Worm (Caenorhabditis elegans) whole organism, young adult: Measurements from ENCODE around the gene ifta-2.

Experiments
- B0019.2 ChIP-seq: fragments of 200-800 bp; sonication (Bioruptor generic); conservative IDR thresholded peaks from 2 replicates; pipeline ENCODE4 v1.3.6; 2022; ENCODE audit warnings: missing genetic modification reagents, missing genetic modification characterization, missing compliant biosample characterization
- B0035.1 ChIP-seq: sonication (generic microtip); optimal IDR thresholded peaks from 2 replicates; lab custom pipeline; 2016; ENCODE audit warnings: missing genetic modification characterization, mild to moderate bottlenecking, missing compliant biosample characterization, missing genotype, missing genetic modification reagents
- B0261.1 ChIP-seq: sonication (generic microtip); optimal IDR thresholded peaks from 2 replicates; lab custom pipeline; 2016; ENCODE audit warnings: mild to moderate bottlenecking, missing genetic modification characterization, moderate library complexity, missing compliant biosample characterization
- B0336.3 ChIP-seq: fragments of 200-800 bp; sonication (Bioruptor generic); IDR thresholded peaks from 2 replicates; pipeline ENCODE4 v1.3.6; 2022; ENCODE audit warnings: missing genetic modification characterization, missing compliant biosample characterization
- C17E4.6 ChIP-seq: fragments of 200-800 bp; sonication (Bioruptor generic); IDR thresholded peaks from 2 replicates; pipeline ENCODE4 v1.3.6; 2022; ENCODE audit warnings: missing genetic modification reagents, missing genetic modification characterization, missing compliant biosample characterization
- F10E7.11 ChIP-seq: sonication (generic microtip); optimal IDR thresholded peaks from 2 replicates; lab custom pipeline; 2017; ENCODE audit warnings: mild to moderate bottlenecking, missing genetic modification characterization, moderate library complexity, missing compliant biosample characterization
- F49E8.2 ChIP-seq: sonication (generic microtip); optimal IDR thresholded peaks from 3 replicates; lab custom pipeline; 2017; ENCODE audit warnings: missing genetic modification characterization, mild to moderate bottlenecking, missing compliant biosample characterization, antibody characterized with exemption, moderate library complexity; ENCODE audit not compliant: insufficient read depth
- F57A8.1 ChIP-seq: fragments of 200-800 bp; sonication (Bioruptor generic); optimal IDR thresholded peaks from 2 replicates; lab custom pipeline; 2018; ENCODE audit warnings: mild to moderate bottlenecking, missing genetic modification characterization, moderate library complexity, missing compliant biosample characterization
- K11D2.4 ChIP-seq: fragments of 200-800 bp; sonication (Bioruptor generic); IDR thresholded peaks from 2 replicates; pipeline ENCODE4 v1.3.6; 2022; ENCODE audit warnings: missing genetic modification reagents, missing genetic modification characterization, missing compliant biosample characterization
- T26A5.8 ChIP-seq: sonication (generic microtip); optimal IDR thresholded peaks from 2 replicates; lab custom pipeline; 2016; ENCODE audit warnings: missing genetic modification characterization, missing compliant biosample characterization
- Y53F4B.3 ChIP-seq: fragments of 200-800 bp; sonication (Bioruptor generic); IDR thresholded peaks from 2 replicates; pipeline ENCODE4 v1.3.6; 2022; ENCODE audit warnings: missing genetic modification reagents, missing genetic modification characterization, missing compliant biosample characterization
- Y95B8A.8 ChIP-seq: fragments of 200-800 bp; sonication (Bioruptor generic); IDR thresholded peaks from 2 replicates; pipeline ENCODE4 v1.3.6; 2022; ENCODE audit warnings: missing genetic modification reagents, missing genetic modification characterization, missing compliant biosample characterization
- aptf-2 ChIP-seq: fragments of 200-800 bp; sonication (Bioruptor generic); conservative IDR thresholded peaks from 2 replicates; pipeline ENCODE4 v1.3.6; 2022; ENCODE audit warnings: missing genetic modification reagents, missing genetic modification characterization, missing compliant biosample characterization
- atf-7 ChIP-seq: sonication (generic microtip); optimal IDR thresholded peaks from 2 replicates; lab custom pipeline; 2017; ENCODE audit warnings: mild to moderate bottlenecking, missing genetic modification characterization, missing compliant biosample characterization
- athp-1 ChIP-seq: sonication (generic microtip); optimal IDR thresholded peaks from 2 replicates; lab custom pipeline; 2017; ENCODE audit warnings: mild to moderate bottlenecking, missing genetic modification characterization, missing compliant biosample characterization
- bed-1 ChIP-seq: fragments of 200-800 bp; sonication (Bioruptor generic); IDR thresholded peaks from 2 replicates; pipeline ENCODE4 v1.3.6; 2022; ENCODE audit warnings: missing genetic modification reagents, missing genetic modification characterization, missing compliant biosample characterization
- ccch-3 ChIP-seq: fragments of 200-800 bp; sonication (Bioruptor generic); optimal IDR thresholded peaks from 2 replicates; lab custom pipeline; 2018; ENCODE audit warnings: mild to moderate bottlenecking, missing genetic modification characterization, missing compliant biosample characterization
- dox-1 ChIP-seq: fragments of 200-800 bp; sonication (Bioruptor generic); IDR thresholded peaks from 2 replicates; pipeline ENCODE4 v1.3.6; 2022; ENCODE audit warnings: missing genetic modification reagents, missing genetic modification characterization, missing compliant biosample characterization
- dpl-1 ChIP-seq: fragments of 150-350 bp; optimal IDR thresholded peaks from 2 replicates; lab custom pipeline; 2014; ENCODE audit warnings: missing biosample characterization, missing genetic modification reagents, missing genetic modification characterization
- egl-18 ChIP-seq: fragments of 200-800 bp; sonication (Bioruptor generic); IDR thresholded peaks from 2 replicates; pipeline ENCODE4 v1.3.6; 2022; ENCODE audit warnings: missing genetic modification reagents, missing genetic modification characterization, missing compliant biosample characterization
- hlh-26 ChIP-seq: fragments of 200-800 bp; sonication (Bioruptor generic); conservative IDR thresholded peaks from 2 replicates; pipeline ENCODE4 v1.3.6; 2022; ENCODE audit warnings: missing genetic modification reagents, missing genetic modification characterization, missing compliant biosample characterization
- hmg-20 ChIP-seq: fragments of 200-800 bp; sonication (Bioruptor generic); IDR thresholded peaks from 2 replicates; pipeline ENCODE4 v1.3.6; 2022; ENCODE audit warnings: missing genetic modification reagents, missing genetic modification characterization, missing compliant biosample characterization
- hrde-1 ChIP-seq: sonication (generic microtip); optimal IDR thresholded peaks from 2 replicates; lab custom pipeline; 2016; ENCODE audit warnings: missing genetic modification characterization, mild to moderate bottlenecking, missing compliant biosample characterization, moderate library complexity, missing genotype, missing genetic modification reagents, borderline replicate concordance
- lin-35 ChIP-seq, 3 experiments: fragments of 150-350 bp in 2 of 3; sonication (generic microtip) in 1 of 3; optimal IDR thresholded peaks; 2 replicates each; lab custom pipeline; 2014 to 2018; ENCODE audit warnings: missing biosample characterization in 3 of 3, missing genetic modification characterization in 3 of 3, missing genetic modification reagents in 3 of 3
- lsl-1 ChIP-seq: fragments of 200-800 bp; sonication (Bioruptor generic); optimal IDR thresholded peaks from 2 replicates; lab custom pipeline; 2018; ENCODE audit warnings: mild to moderate bottlenecking, missing genetic modification characterization, moderate library complexity, missing compliant biosample characterization
- madf-3 ChIP-seq: fragments of 200-800 bp; sonication (Bioruptor generic); IDR thresholded peaks from 2 replicates; pipeline ENCODE4 v1.3.6; 2022; ENCODE audit warnings: missing genetic modification reagents, missing genetic modification characterization, missing compliant biosample characterization
- madf-6 ChIP-seq: fragments of 200-800 bp; sonication (Bioruptor generic); IDR thresholded peaks from 2 replicates; pipeline ENCODE4 v1.3.6; 2022; ENCODE audit warnings: missing genetic modification reagents, missing genetic modification characterization, missing compliant biosample characterization
- madf-8 ChIP-seq: fragments of 200-800 bp; sonication (Bioruptor generic); conservative IDR thresholded peaks from 2 replicates; pipeline ENCODE4 v1.3.6; 2022; ENCODE audit warnings: missing genetic modification reagents, missing genetic modification characterization, missing compliant biosample characterization
- mcd-1 ChIP-seq: fragments of 200-800 bp; sonication (Bioruptor generic); IDR thresholded peaks from 2 replicates; pipeline ENCODE4 v1.3.6; 2022; ENCODE audit warnings: missing genetic modification reagents, missing genetic modification characterization, missing compliant biosample characterization
- mxl-1 ChIP-seq: sonication (generic microtip); optimal IDR thresholded peaks from 2 replicates; lab custom pipeline; 2016; ENCODE audit warnings: missing genetic modification characterization, missing compliant biosample characterization
- nhr-120 ChIP-seq: fragments of 200-800 bp; sonication (Bioruptor generic); IDR thresholded peaks from 2 replicates; pipeline ENCODE4 v1.3.6; 2022; ENCODE audit warnings: missing genetic modification characterization, missing compliant biosample characterization
- nhr-27 ChIP-seq: fragments of 200-800 bp; sonication (Bioruptor generic); optimal IDR thresholded peaks from 2 replicates; lab custom pipeline; 2018; ENCODE audit warnings: mild to moderate bottlenecking, missing genetic modification characterization, moderate library complexity, missing compliant biosample characterization
- pbrm-1 ChIP-seq: fragments of 200-800 bp; sonication (Bioruptor generic); IDR thresholded peaks from 2 replicates; pipeline ENCODE4 v1.3.6; 2022; ENCODE audit warnings: missing genetic modification reagents, missing genetic modification characterization, missing compliant biosample characterization
- rcor-1 ChIP-seq: fragments of 200-800 bp; sonication (Bioruptor generic); IDR thresholded peaks from 2 replicates; pipeline ENCODE4 v1.3.6; 2022; ENCODE audit warnings: missing genetic modification reagents, missing genetic modification characterization, missing compliant biosample characterization
- rec-8 ChIP-seq, 2 experiments: sonication (generic microtip); optimal IDR thresholded peaks; 2 replicates each; lab custom pipeline; 2016; ENCODE audit warnings: mild to moderate bottlenecking in 2 of 2, missing genetic modification characterization in 2 of 2, missing genetic modification reagents in 2 of 2, missing genotype in 2 of 2, missing biosample characterization in 1 of 2, missing compliant biosample characterization in 1 of 2, moderate library complexity in 1 of 2
- repo-1 ChIP-seq: sonication (generic microtip); optimal IDR thresholded peaks from 2 replicates; lab custom pipeline; 2017; ENCODE audit warnings: mild to moderate bottlenecking, missing genetic modification characterization, missing compliant biosample characterization
- rpc-1 ChIP-seq, 2 experiments: fragments of 150-350 bp in 1 of 2; sonication (generic microtip) in 1 of 2; optimal IDR thresholded peaks; 2 replicates each; lab custom pipeline; 2014 to 2018; ENCODE audit warnings: missing biosample characterization in 1 of 2, missing genetic modification characterization in 1 of 2, missing genetic modification reagents in 1 of 2, missing genotype in 1 of 2
- sdz-38 ChIP-seq: sonication (generic microtip); optimal IDR thresholded peaks from 2 replicates; lab custom pipeline; 2016; ENCODE audit warnings: missing genotype, missing genetic modification characterization, missing compliant biosample characterization
- sea-2 ChIP-seq: fragments of 200-800 bp; sonication (Bioruptor generic); IDR thresholded peaks from 2 replicates; pipeline ENCODE4 v1.3.6; 2022; ENCODE audit warnings: missing genetic modification characterization, missing compliant biosample characterization
- tbp1 ChIP-seq: fragments of 200-800 bp; sonication (Bioruptor generic); optimal IDR thresholded peaks from 2 replicates; lab custom pipeline; 2018; ENCODE audit warnings: mild to moderate bottlenecking, missing genetic modification characterization, missing compliant biosample characterization
- unc-130 ChIP-seq: sonication (generic microtip); optimal IDR thresholded peaks from 2 replicates; lab custom pipeline; 2016; ENCODE audit warnings: missing genetic modification reagents, missing genetic modification characterization, missing compliant biosample characterization
- zim-3 ChIP-seq: sonication (generic microtip); optimal IDR thresholded peaks from 2 replicates; lab custom pipeline; 2017; ENCODE audit warnings: mild to moderate bottlenecking, missing genetic modification characterization, moderate library complexity, missing compliant biosample characterization
- ztf-26 ChIP-seq: sonication (generic microtip); optimal IDR thresholded peaks from 2 replicates; lab custom pipeline; 2017; ENCODE audit warnings: missing genetic modification characterization, missing compliant biosample characterization

Gene ifta-2

DNA sequence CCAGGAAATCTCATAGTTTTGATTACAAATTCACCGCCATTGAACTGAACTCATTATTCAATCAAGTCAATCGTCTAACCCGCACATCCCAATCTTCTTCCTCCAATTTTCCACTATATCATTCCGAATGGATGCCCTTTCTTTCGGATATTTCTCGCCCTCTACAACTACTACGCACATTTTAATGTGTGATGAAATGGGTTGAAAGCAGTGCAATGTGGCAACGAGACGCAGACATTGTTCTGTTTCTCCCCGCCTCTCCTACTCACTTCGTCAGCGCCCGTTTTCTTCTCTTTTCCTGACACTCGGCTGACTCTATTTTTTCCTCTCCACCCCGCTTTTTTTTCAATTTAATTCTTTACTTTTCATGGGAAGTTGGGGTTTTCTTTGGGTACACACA, 33.2 kb downstream of the ifta-2 start (continued):
- TF ChIP-seq nhr-120 (GFP tag; lab: Robert Waterston, UW) (no peak), rcor-1 (peak; percentile 30; the same call in 1 of the 2 replicates), ztf-26 (no peak)

DNA sequence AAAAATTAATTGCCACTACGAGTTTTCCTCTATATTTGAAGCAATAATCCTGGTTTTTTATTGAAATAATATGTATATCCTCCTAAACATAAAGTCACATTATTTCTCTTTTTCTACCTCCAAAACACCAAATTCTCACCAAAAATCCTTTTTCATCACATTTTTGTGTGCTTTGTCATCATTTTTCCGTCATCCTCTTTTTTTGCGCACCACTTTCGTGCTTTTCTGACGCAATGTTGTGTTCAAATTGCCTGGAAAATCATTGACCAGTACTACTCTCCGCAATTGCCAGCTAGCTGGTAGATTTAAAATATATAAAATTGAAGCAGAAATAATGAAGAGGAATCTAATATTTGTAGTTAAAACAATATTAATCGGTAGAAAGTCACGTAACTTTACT, 33.8 kb downstream of the ifta-2 start:
- TF ChIP-seq F57A8.1 (GFP tag; lab: Kevin White, UChicago) (no peak), unc-130 (GFP tag; lab: Kevin White, UChicago) (no peak), nhr-27 (no peak), nhr-120 (GFP tag; lab: Robert Waterston, UW) (no peak), madf-6 (no peak), hrde-1 (tag; lab: Kevin White, UChicago) (no peak), atf-7 (tag; lab: Kevin White, UChicago) (no peak), athp-1 (tag; lab: Kevin White, UChicago) (no peak), repo-1 (no peak), rcor-1 (no peak), ccch-3 (no peak), B0336.3 (GFP tag; lab: Robert Waterston, UW) (no peak), F10E7.11 (tag; lab: Kevin White, UChicago) (no peak), hlh-26 (GFP tag; lab: Robert Waterston, UW) (no peak), madf-3 (GFP tag; lab: Robert Waterston, UW) (no peak), K11D2.4 (no peak), aptf-2 (GFP tag; lab: Robert Waterston, UW) (no peak), B0261.1 (tag; lab: Kevin White, UChicago) (no peak), zim-3 (tag; lab: Kevin White, UChicago) (no peak), pbrm-1 (GFP tag; lab: Robert Waterston, UW) (no peak)

DNA sequence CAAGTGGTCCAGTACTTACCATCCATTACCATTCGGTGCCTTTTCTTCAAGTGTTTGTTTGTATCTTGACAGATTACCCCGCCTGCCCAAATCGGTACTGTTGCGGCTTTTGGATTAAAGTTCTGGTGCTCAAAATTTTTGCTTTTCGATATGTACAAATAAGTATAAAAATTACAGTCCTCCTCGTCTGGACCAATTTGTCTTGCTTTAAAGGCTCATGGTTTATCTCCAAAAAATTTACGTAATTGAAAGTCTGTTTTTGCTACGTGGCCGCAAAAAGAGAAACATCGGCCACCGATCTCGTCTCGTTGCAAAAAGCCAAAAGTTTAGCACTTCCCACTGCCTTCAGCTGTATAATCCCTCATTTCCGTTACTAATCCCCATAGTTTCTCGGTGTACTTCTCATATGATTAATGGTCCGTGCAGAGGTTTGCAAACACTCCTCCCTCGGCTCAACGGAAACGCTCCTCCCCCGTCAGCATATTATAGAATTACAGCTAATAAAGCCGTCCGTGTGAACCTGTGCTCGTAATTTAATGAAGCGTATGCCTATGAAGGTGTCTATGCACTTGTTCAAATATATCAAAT, 34.4 kb downstream of the ifta-2 start:
- no peak for TF ChIP-seq B0035.1 (tag; lab: Kevin White, UChicago)
- TF ChIP-seq ccch-3 = no peak
- no peak for TF ChIP-seq bed-1 (GFP tag; lab: Robert Waterston, UW)
- no peak for TF ChIP-seq B0019.2 (GFP tag; lab: Robert Waterston, UW)
- TF ChIP-seq egl-18 (GFP tag; lab: Robert Waterston, UW) = no peak
- TF ChIP-seq sea-2 (GFP tag; lab: Robert Waterston, UW) = no peak
- TF ChIP-seq F10E7.11 (tag; lab: Kevin White, UChicago) = no peak
- TF ChIP-seq F57A8.1 (GFP tag; lab: Kevin White, UChicago) = no peak
- TF ChIP-seq dox-1 = no peak
- TF ChIP-seq athp-1 (tag; lab: Kevin White, UChicago) = no peak
- no peak for TF ChIP-seq F49E8.2 (tag; lab: Kevin White, UChicago)

DNA sequence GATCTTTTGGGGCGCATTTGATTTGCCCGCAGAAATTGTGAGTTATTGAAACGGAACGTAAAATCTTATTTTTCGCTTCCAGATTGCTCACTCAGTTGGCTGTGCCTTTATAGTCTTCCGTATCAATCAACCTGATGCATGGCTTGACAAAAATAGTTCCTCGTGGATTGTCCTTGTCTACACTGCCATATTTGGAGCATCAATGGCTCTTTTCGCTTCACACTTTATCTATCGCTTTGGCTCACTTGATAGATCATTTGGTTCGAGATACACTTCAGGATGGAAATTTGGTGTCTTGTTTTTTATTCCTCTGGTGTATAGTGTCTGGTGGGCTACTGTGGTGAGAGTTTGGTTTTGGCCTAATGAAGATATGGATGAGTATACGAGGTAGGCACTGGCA, 36.1 kb downstream of the ifta-2 start:
- TF ChIP-seq zim-3 (tag; lab: Kevin White, UChicago) (no peak), mxl-1 (tag; lab: Kevin White, UChicago) (no peak), rec-8 (tag; optimal IDR thresholded peaks at IDR 0.05; lab: Kevin White, UChicago) (no peak), lsl-1 (GFP tag; lab: Kevin White, UChicago) (no peak), nhr-27 (no peak), egl-18 (GFP tag; lab: Robert Waterston, UW) (no peak), sdz-38 (no peak), rcor-1 (no peak), Y53F4B.3 (GFP tag; lab: Robert Waterston, UW) (no peak), C17E4.6 (GFP tag; lab: Robert Waterston, UW) (no peak), tbp1 (GFP tag; lab: Kevin White, UChicago) (no peak), lin-35 (GFP tag; optimal IDR thresholded peaks at IDR 0.05; lab: Kevin White, UChicago) (no peak), mcd-1 (GFP tag; lab: Robert Waterston, UW) (no peak), Y95B8A.8 (no peak), dpl-1 (GFP tag; lab: Kevin White, UChicago) (no peak), hmg-20 (GFP tag; lab: Robert Waterston, UW) (no peak), T26A5.8 (no peak), B0336.3 (GFP tag; lab: Robert Waterston, UW) (no peak), madf-8 (GFP tag; lab: Robert Waterston, UW) (no peak), rpc-1 (optimal IDR thresholded peaks at IDR 0.05; lab: Kevin White, UChicago) (no peak), rpc-1 (tag; optimal IDR thresholded peaks at IDR 0.05; lab: Kevin White, UChicago) (no peak)
- TF ChIP-seq, all 124 proteins: peak for 0
